Fruit fly (Drosophila melanogaster) whole organism, prepupa: ENCODE measurements around the gene ec.

ENCODE experiments used
- CG11294 ChIP-seq: fragments of 200-800 bp; sonication (Bioruptor generic); IDR thresholded peaks from 2 replicates; pipeline ENCODE4 v1.3.6; 2022; ENCODE audit warnings: missing biosample characterization, missing genetic modification characterization
- CG11762 ChIP-seq: fragments of 200-800 bp; sonication (Bioruptor generic); optimal IDR thresholded peaks from 3 replicates; lab custom pipeline; 2016; ENCODE audit warnings: missing biosample characterization, missing genetic modification characterization; ENCODE audit not compliant: insufficient read depth
- CG11902 ChIP-seq: fragments of 200-800 bp; sonication (Bioruptor generic); optimal IDR thresholded peaks from 3 replicates; lab custom pipeline; 2016; ENCODE audit warnings: missing biosample characterization, missing genetic modification characterization
- CG1621 ChIP-seq: fragments of 200-800 bp; sonication (Bioruptor generic); optimal IDR thresholded peaks from 3 replicates; lab custom pipeline; 2018; ENCODE audit warnings: missing biosample characterization, mild to moderate bottlenecking, missing genetic modification characterization
- CG16779 ChIP-seq: fragments of 200-800 bp; sonication (Bioruptor generic); optimal IDR thresholded peaks from 3 replicates; lab custom pipeline; 2017; ENCODE audit warnings: missing biosample characterization, mild to moderate bottlenecking, missing genetic modification characterization
- CG3919 ChIP-seq: fragments of 200-800 bp; sonication (Bioruptor generic); optimal IDR thresholded peaks from 3 replicates; lab custom pipeline; 2016; ENCODE audit warnings: missing biosample characterization, missing genetic modification characterization
- CG6163 ChIP-seq: fragments of 200-800 bp; sonication (Bioruptor generic); IDR thresholded peaks from 3 replicates; pipeline ENCODE4 v1.3.6; 2022; ENCODE audit warnings: missing biosample characterization, missing genetic modification characterization
- CG6792 ChIP-seq: fragments of 200-800 bp; sonication (Bioruptor generic); optimal IDR thresholded peaks from 3 replicates; lab custom pipeline; 2016; ENCODE audit warnings: missing biosample characterization, missing genetic modification characterization
- CG6808 ChIP-seq: fragments of 200-800 bp; sonication (Bioruptor generic); optimal IDR thresholded peaks from 3 replicates; lab custom pipeline; 2017; ENCODE audit warnings: missing biosample characterization, missing genetic modification characterization, mild to moderate bottlenecking, moderate library complexity, missing genetic modification reagents
- CG8319 ChIP-seq: fragments of 200-800 bp; sonication (Bioruptor generic); optimal IDR thresholded peaks from 3 replicates; lab custom pipeline; 2016; ENCODE audit warnings: missing biosample characterization, missing genetic modification characterization
- CG8632 ChIP-seq: fragments of 200-800 bp; sonication (Bioruptor generic); optimal IDR thresholded peaks from 3 replicates; lab custom pipeline; 2016; ENCODE audit warnings: missing biosample characterization, missing genetic modification characterization
- CG9139 ChIP-seq: fragments of 200-800 bp; sonication (Bioruptor generic); optimal IDR thresholded peaks from 3 replicates; lab custom pipeline; 2017; ENCODE audit warnings: missing biosample characterization, mild to moderate bottlenecking, missing genetic modification characterization
- Eip75B ChIP-seq: fragments of 200-800 bp; sonication (Bioruptor generic); optimal IDR thresholded peaks from 3 replicates; lab custom pipeline; 2016; ENCODE audit warnings: missing biosample characterization, missing genetic modification characterization
- Eip93F ChIP-seq: fragments of 200-800 bp; sonication (Bioruptor generic); optimal IDR thresholded peaks from 2 replicates; lab custom pipeline; 2016; ENCODE audit warnings: missing biosample characterization, mild to moderate bottlenecking, missing genetic modification characterization
- Ets96B ChIP-seq: fragments of 200-800 bp; optimal IDR thresholded peaks from 2 replicates; lab custom pipeline; 2019; ENCODE audit warnings: missing biosample characterization, mild to moderate bottlenecking, missing genetic modification characterization, moderate library complexity
- Hr38 ChIP-seq: sonication (Bioruptor generic); optimal IDR thresholded peaks from 2 replicates; lab custom pipeline; 2016; ENCODE audit warnings: missing biosample characterization, missing genetic modification characterization
- Hr39 ChIP-seq: fragments of 200-800 bp; sonication (Bioruptor generic); optimal IDR thresholded peaks from 2 replicates; lab custom pipeline; 2016; ENCODE audit warnings: missing biosample characterization, missing genetic modification characterization
- Hr4 ChIP-seq: fragments of 200-800 bp; sonication (Bioruptor generic); optimal IDR thresholded peaks from 3 replicates; lab custom pipeline; 2016; ENCODE audit warnings: missing biosample characterization, missing genetic modification characterization
- Lpt ChIP-seq: fragments of 200-800 bp; sonication (Bioruptor generic); optimal IDR thresholded peaks from 3 replicates; lab custom pipeline; 2016; ENCODE audit warnings: missing biosample characterization, missing genetic modification characterization
- Met ChIP-seq: fragments of 200-800 bp; sonication (Bioruptor generic); optimal IDR thresholded peaks from 3 replicates; lab custom pipeline; 2016; ENCODE audit warnings: missing biosample characterization, missing genetic modification characterization
- Smox ChIP-seq: fragments of 200-800 bp; sonication (Bioruptor generic); optimal IDR thresholded peaks from 3 replicates; lab custom pipeline; 2016; ENCODE audit warnings: missing biosample characterization, missing genetic modification characterization
- Sox102F ChIP-seq: fragments of 200-800 bp; sonication (Bioruptor generic); optimal IDR thresholded peaks from 2 replicates; lab custom pipeline; 2016; ENCODE audit warnings: missing biosample characterization, mild to moderate bottlenecking, missing genetic modification characterization
- Sox15 ChIP-seq: fragments of 200-800 bp; sonication (Bioruptor generic); optimal IDR thresholded peaks from 3 replicates; lab custom pipeline; 2016; ENCODE audit warnings: missing biosample characterization, missing genetic modification characterization
- achi ChIP-seq: fragments of 200-800 bp; sonication (Bioruptor generic); optimal IDR thresholded peaks from 3 replicates; lab custom pipeline; 2016; ENCODE audit warnings: missing biosample characterization, missing genetic modification characterization
- cyc ChIP-seq: fragments of 200-800 bp; sonication (Bioruptor generic); optimal IDR thresholded peaks from 3 replicates; lab custom pipeline; 2016; ENCODE audit warnings: missing biosample characterization, missing genetic modification characterization
- eg ChIP-seq: fragments of 200-800 bp; sonication (Bioruptor generic); IDR thresholded peaks from 3 replicates; pipeline ENCODE4 v1.3.6; 2022; ENCODE audit warnings: missing biosample characterization, missing genetic modification characterization
- fkh ChIP-seq: fragments of 200-800 bp; sonication (Bioruptor generic); optimal IDR thresholded peaks from 3 replicates; lab custom pipeline; 2017; ENCODE audit warnings: missing biosample characterization, mild to moderate bottlenecking, missing genetic modification characterization, moderate library complexity
- lz ChIP-seq: fragments of 200-800 bp; sonication (Bioruptor generic); optimal IDR thresholded peaks from 3 replicates; lab custom pipeline; 2016; ENCODE audit warnings: missing biosample characterization, missing genetic modification characterization
- net ChIP-seq: fragments of 200-800 bp; sonication (Bioruptor generic); optimal IDR thresholded peaks from 3 replicates; lab custom pipeline; 2016; ENCODE audit warnings: missing biosample characterization, missing genetic modification characterization
- pdm3 ChIP-seq: fragments of 200-800 bp; sonication (Bioruptor generic); optimal IDR thresholded peaks from 3 replicates; lab custom pipeline; 2016; ENCODE audit warnings: missing biosample characterization, missing genetic modification characterization
- salr ChIP-seq, 2 experiments: fragments of 200-800 bp; sonication (Bioruptor generic); optimal IDR thresholded peaks; 3 replicates each; lab custom pipeline; 2016 to 2018; ENCODE audit warnings: missing biosample characterization in 2 of 2, missing genetic modification characterization in 2 of 2, mild to moderate bottlenecking in 1 of 2
- spab ChIP-seq: fragments of 200-800 bp; sonication (Bioruptor generic); optimal IDR thresholded peaks from 2 replicates; lab custom pipeline; 2017; ENCODE audit warnings: missing biosample characterization, mild to moderate bottlenecking, missing genetic modification characterization, missing genetic modification reagents
- svp ChIP-seq: fragments of 200-800 bp; sonication (Bioruptor generic); peaks from one replicate; lab custom pipeline; 2016; ENCODE audit warnings: missing biosample characterization, missing genetic modification characterization
- topi ChIP-seq: fragments of 200-800 bp; sonication (Bioruptor generic); optimal IDR thresholded peaks from 3 replicates; lab custom pipeline; 2016; ENCODE audit warnings: missing biosample characterization, missing genetic modification characterization
- vri ChIP-seq: fragments of 200-800 bp; sonication (Bioruptor generic); optimal IDR thresholded peaks from 3 replicates; lab custom pipeline; 2016; ENCODE audit warnings: missing biosample characterization, mild to moderate bottlenecking, missing genetic modification characterization

Gene ec

DNA sequence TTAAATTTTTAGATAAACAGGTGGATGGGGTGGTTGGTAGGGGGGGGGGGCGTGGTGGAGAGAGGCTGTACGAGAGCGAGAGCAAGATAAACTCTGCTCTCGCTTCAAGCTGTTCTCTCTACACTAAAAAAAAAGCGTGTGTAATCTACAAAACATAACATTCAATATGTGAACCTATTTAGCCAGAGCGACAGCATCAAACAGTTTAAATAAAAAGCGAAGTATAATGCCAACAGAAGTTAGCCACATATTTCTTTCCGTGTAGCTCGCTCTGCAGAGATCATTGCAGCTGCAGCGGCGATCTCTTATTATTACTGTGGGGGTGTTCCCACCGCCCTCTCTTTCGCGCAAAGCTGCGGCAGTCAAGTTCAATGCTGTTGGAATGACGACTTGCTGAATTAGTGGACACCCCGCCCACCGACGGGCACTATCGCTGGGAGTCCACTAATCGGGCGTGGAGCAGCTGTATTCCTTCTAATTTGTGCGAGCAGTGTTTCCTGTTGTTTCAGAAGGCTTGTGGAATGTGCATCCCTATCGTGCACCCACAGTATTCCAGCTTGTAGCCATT lies 57.0 kb downstream of the ec start, which contains the start of gene CG2930 (continued):
- TF ChIP-seq CG3919 (GFP tag; lab: Kevin White, UChicago) = peak; percentile 98
- peak; percentile 89 to 98 for TF ChIP-seq salr (GFP tag; optimal IDR thresholded peaks at IDR 0.05; lab: Kevin White, UChicago)
- TF ChIP-seq Sox102F (GFP tag; lab: Kevin White, UChicago) = peak; percentile 93
- peak; percentile 94 for TF ChIP-seq Met (GFP tag; lab: Kevin White, UChicago)
- peak; percentile 94 for TF ChIP-seq spab
- TF ChIP-seq CG6163 (GFP tag; lab: Robert Waterston, UW) = peak; percentile 99
- peak; percentile 94 for TF ChIP-seq CG11294 (GFP tag; lab: Robert Waterston, UW)
- TF ChIP-seq CG16779 (tag; lab: Kevin White, UChicago) = peak; percentile 92

DNA sequence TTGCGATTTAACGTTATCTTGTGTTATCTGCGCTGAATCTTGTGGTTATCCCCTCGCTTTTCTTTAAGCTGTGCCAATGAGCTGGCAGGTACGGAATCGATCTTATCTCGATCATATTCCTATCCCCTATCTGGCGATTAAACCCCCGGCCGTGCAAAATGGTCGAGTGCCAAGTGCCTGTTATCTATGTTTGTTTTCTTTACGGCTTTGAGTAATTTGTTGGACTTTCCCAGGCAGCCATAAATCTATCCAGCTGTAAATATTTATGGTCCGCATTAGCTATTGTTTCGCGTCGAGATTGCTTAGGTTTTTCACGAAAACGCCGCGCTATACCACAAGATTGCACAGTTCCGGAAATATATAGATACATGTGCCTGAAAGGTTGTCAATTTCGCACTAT lies 57.6 kb downstream of the ec start:
- TF ChIP-seq vri (GFP tag; lab: Kevin White, UChicago) = peak; percentile 16
- TF ChIP-seq fkh (GFP tag; lab: Kevin White, UChicago) = peak; percentile 36
- TF ChIP-seq spab = no peak

dm6 chrX:3870577-3870976 lies 59.1 kb downstream of the ec start:
- TF ChIP-seq svp (GFP tag; lab: Kevin White, UChicago) (no peak), cyc (GFP tag; lab: Kevin White, UChicago) (no peak), CG6792 (GFP tag; lab: Kevin White, UChicago) (no peak), pdm3 (no peak), CG3919 (GFP tag; lab: Kevin White, UChicago) (no peak), Lpt (GFP tag; lab: Kevin White, UChicago) (no peak)
- TF ChIP-seq, all 60 proteins: peak for 0

DNA sequence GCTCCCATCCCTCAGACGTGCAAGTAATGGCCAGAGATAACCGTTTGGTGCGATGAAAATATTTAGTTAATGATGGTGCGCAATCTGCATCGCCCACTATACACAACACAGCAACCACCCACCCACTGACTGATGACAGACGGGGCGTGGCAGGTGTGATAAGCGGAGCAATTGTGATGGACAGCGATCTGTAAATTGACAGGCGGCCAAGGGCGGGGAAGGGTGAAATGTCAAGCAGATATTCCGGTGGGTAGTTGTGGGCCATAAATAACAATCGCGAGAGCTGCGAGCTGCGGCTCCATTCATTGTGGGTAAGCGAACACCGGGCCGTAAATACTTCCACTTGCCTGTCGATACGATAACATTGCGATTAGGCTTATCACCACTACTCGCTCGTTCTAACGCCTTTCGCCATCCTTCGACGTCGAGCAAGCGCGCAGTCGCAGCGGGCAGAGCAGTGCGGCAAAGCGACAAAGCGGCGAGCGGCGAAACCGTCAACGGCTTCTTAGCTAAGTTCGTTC lies 60.5 kb downstream of the ec start, which contains the start of gene yin:
yin (minus strand) TSS at position 51 of the 521 bp plus-strand sequence.
- TF ChIP-seq CG11762 (GFP tag; lab: Kevin White, UChicago) = no peak
- no peak for TF ChIP-seq Lpt (GFP tag; lab: Kevin White, UChicago)
- 0 out of 3 replicates have a peak, but pooled peaks have one; percentile 31 for TF ChIP-seq eg
- TF ChIP-seq CG16779 (tag; lab: Kevin White, UChicago) = no peak
- TF ChIP-seq CG6808 (GFP tag; lab: Kevin White, UChicago) = no peak
- TF ChIP-seq CG8632 (GFP tag; lab: Kevin White, UChicago) = no peak
- peak; percentile 70 for TF ChIP-seq svp (GFP tag; lab: Kevin White, UChicago)
- no peak for TF ChIP-seq Eip75B (GFP tag; lab: Kevin White, UChicago)
- TF ChIP-seq spab = no peak
- TF ChIP-seq CG6163 (GFP tag; lab: Robert Waterston, UW) = no peak

dm6 chrX:3874452-3874851 lies 63.0 kb downstream of the ec start:
- no peak for TF ChIP-seq lz
- no peak for TF ChIP-seq Sox15 (GFP tag; lab: Kevin White, UChicago)
- TF ChIP-seq salr (GFP tag; optimal IDR thresholded peaks at IDR 0.05; lab: Kevin White, UChicago) = no peak
- TF ChIP-seq CG9139 = no peak
- no peak for TF ChIP-seq Lpt (GFP tag; lab: Kevin White, UChicago)
- no peak for TF ChIP-seq Eip93F (GFP tag; lab: Kevin White, UChicago)
- TF ChIP-seq pdm3 = no peak
- TF ChIP-seq Hr39 = no peak
- TF ChIP-seq eg = no peak
- TF ChIP-seq topi (GFP tag; lab: Kevin White, UChicago) = no peak
- TF ChIP-seq Hr4 = no peak
- no peak for TF ChIP-seq Smox
- TF ChIP-seq CG16779 (tag; lab: Kevin White, UChicago) = no peak
- no peak for TF ChIP-seq fkh (GFP tag; lab: Kevin White, UChicago)
- TF ChIP-seq net = no peak

DNA sequence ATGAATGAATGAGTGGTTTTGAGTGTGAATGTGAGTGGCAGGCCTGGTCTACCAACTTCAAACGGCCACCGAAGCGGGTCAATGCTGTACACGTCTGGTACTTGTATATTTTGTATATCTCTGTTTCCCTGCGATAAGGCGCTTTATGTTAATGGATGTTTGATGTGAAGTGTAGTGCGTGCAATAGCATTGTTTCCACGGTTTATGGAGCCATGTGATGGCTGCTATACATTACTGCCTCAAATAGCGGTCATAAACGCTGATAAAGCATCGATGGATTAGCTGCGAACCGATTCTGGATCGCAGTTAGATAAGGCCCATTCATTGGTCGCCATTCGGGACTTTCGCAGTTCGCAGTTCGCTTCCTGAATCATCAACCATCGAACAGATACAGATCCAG lies 63.5 kb downstream of the ec start:
- no peak for TF ChIP-seq Met (GFP tag; lab: Kevin White, UChicago)
- no peak for TF ChIP-seq CG3919 (GFP tag; lab: Kevin White, UChicago)
- TF ChIP-seq achi = no peak
- TF ChIP-seq CG6808 (GFP tag; lab: Kevin White, UChicago) = no peak
- TF ChIP-seq Ets96B = no peak
- no peak for TF ChIP-seq CG16779 (tag; lab: Kevin White, UChicago)
- no peak for TF ChIP-seq CG11902 (GFP tag; lab: Kevin White, UChicago)
- no peak for TF ChIP-seq CG8319
- no peak for TF ChIP-seq net
- TF ChIP-seq CG1621 (tag; lab: Kevin White, UChicago) = no peak
- no peak for TF ChIP-seq Hr38 (GFP tag; lab: Kevin White, UChicago)
